Worm (Caenorhabditis elegans) whole organism, L1 larva: ENCODE data around the gene F49F1.2.
"Not testable (repeated sequence)": the region's sequence is repeated elsewhere in the genome, so short reads cannot be mapped to it uniquely, and the experiment has no call there.

Experiments
- C34B4.2 ChIP-seq: sonication (generic microtip); optimal IDR thresholded peaks from 2 replicates; lab custom pipeline; 2017; ENCODE audit warnings: mild to moderate bottlenecking, missing genetic modification characterization, missing compliant biosample characterization
- aly-2 ChIP-seq: fragments of 150-350 bp; optimal IDR thresholded peaks from 2 replicates; lab custom pipeline; 2014; ENCODE audit warnings: missing biosample characterization, missing genetic modification characterization
- ceh-63 ChIP-seq: fragments of 200-800 bp; sonication (Bioruptor generic); optimal IDR thresholded peaks from 2 replicates; lab custom pipeline; 2018; ENCODE audit warnings: mild to moderate bottlenecking, missing genetic modification characterization, missing compliant biosample characterization
- ceh-8 ChIP-seq: fragments of 200-800 bp; sonication (Bioruptor generic); optimal IDR thresholded peaks from 2 replicates; lab custom pipeline; 2018; ENCODE audit warnings: mild to moderate bottlenecking, missing genetic modification characterization, moderate library complexity, missing compliant biosample characterization
- ceh-82 ChIP-seq, 3 experiments: fragments of 150-350 bp in 1 of 3; sonication (generic microtip) in 2 of 3; optimal IDR thresholded peaks; 2 replicates each; lab custom pipeline; 2014 to 2017; ENCODE audit warnings: missing biosample characterization in 3 of 3, missing genetic modification characterization in 3 of 3
- ceh-88 ChIP-seq: fragments of 200-800 bp; sonication (Bioruptor generic); IDR thresholded peaks from 2 replicates; pipeline ENCODE4 v1.3.6; 2022; ENCODE audit warnings: missing genetic modification characterization, missing compliant biosample characterization
- ceh-90 ChIP-seq: sonication (generic microtip); optimal IDR thresholded peaks from 2 replicates; lab custom pipeline; 2016; ENCODE audit warnings: missing genetic modification characterization, missing compliant biosample characterization
- efl-3 ChIP-seq: fragments of 200-800 bp; sonication (Bioruptor generic); optimal IDR thresholded peaks from 2 replicates; lab custom pipeline; 2018; ENCODE audit warnings: mild to moderate bottlenecking, missing genetic modification characterization, missing compliant biosample characterization
- egl-13 ChIP-seq: sonication (generic microtip); optimal IDR thresholded peaks from 2 replicates; lab custom pipeline; 2016; ENCODE audit warnings: missing genotype, missing genetic modification reagents, missing genetic modification characterization, missing compliant biosample characterization
- egl-27 ChIP-seq, 2 experiments: fragments of 150-350 bp in 1 of 2; sonication (generic microtip); optimal IDR thresholded peaks; 3 replicates each; lab custom pipeline; 2017 to 2018; ENCODE audit warnings: missing biosample characterization in 2 of 2, missing genetic modification characterization in 2 of 2, missing genetic modification reagents in 2 of 2
- elt-2 ChIP-seq: sonication (generic microtip); optimal IDR thresholded peaks from 2 replicates; lab custom pipeline; 2016; ENCODE audit warnings: missing genetic modification characterization, mild to moderate bottlenecking, inconsistent platforms, missing compliant biosample characterization, missing genetic modification reagents
- elt-3 ChIP-seq, 6 experiments: fragments of 150-350 bp in 1 of 6; sonication (generic microtip); optimal IDR thresholded peaks; 2 replicates each; lab custom pipeline; 2017 to 2018; ENCODE audit warnings: missing biosample characterization in 6 of 6, missing genetic modification characterization in 6 of 6, inconsistent platforms in 1 of 6
- ets-5 ChIP-seq: fragments of 200-800 bp; sonication (Bioruptor generic); IDR thresholded peaks from 2 replicates; pipeline ENCODE4 v1.3.6; 2022; ENCODE audit warnings: missing genetic modification characterization, missing compliant biosample characterization
- fkh-10 ChIP-seq: sonication (generic microtip); optimal IDR thresholded peaks from 2 replicates; lab custom pipeline; 2017; ENCODE audit warnings: missing biosample characterization, missing genetic modification reagents, missing genetic modification characterization
- fkh-4 ChIP-seq: sonication (generic microtip); optimal IDR thresholded peaks from 2 replicates; lab custom pipeline; 2016; ENCODE audit warnings: missing compliant biosample characterization, missing genetic modification characterization, borderline replicate concordance
- fkh-8 ChIP-seq: sonication (generic microtip); optimal IDR thresholded peaks from 2 replicates; lab custom pipeline; 2016; ENCODE audit warnings: mild to moderate bottlenecking, missing genetic modification characterization, missing compliant biosample characterization
- grh-1 ChIP-seq: fragments of 200-800 bp; sonication (Bioruptor generic); IDR thresholded peaks from 2 replicates; pipeline ENCODE4 v1.3.6; 2022; ENCODE audit warnings: missing genetic modification reagents, missing genetic modification characterization, missing compliant biosample characterization
- hlh-4 ChIP-seq: sonication (generic microtip); optimal IDR thresholded peaks from 2 replicates; lab custom pipeline; 2016; ENCODE audit warnings: mild to moderate bottlenecking, missing genetic modification characterization, missing compliant biosample characterization
- irx-1 ChIP-seq: sonication (generic microtip); optimal IDR thresholded peaks from 2 replicates; lab custom pipeline; 2016; ENCODE audit warnings: missing genetic modification characterization, missing compliant biosample characterization
- lin-14 ChIP-seq: fragments of 200-800 bp; sonication (Bioruptor generic); optimal IDR thresholded peaks from 2 replicates; lab custom pipeline; 2018; ENCODE audit warnings: mild to moderate bottlenecking, missing genetic modification characterization, moderate library complexity, missing compliant biosample characterization
- lin-15B ChIP-seq: fragments of 150-350 bp; sonication (generic microtip); optimal IDR thresholded peaks from 3 replicates; lab custom pipeline; 2014; ENCODE audit warnings: missing biosample characterization, missing genetic modification characterization
- lin-39 ChIP-seq: fragments of 150-350 bp; optimal IDR thresholded peaks from 2 replicates; lab custom pipeline; 2014; ENCODE audit warnings: missing biosample characterization, missing genetic modification reagents, missing genetic modification characterization
- lir-3 ChIP-seq: sonication (generic microtip); optimal IDR thresholded peaks from 2 replicates; lab custom pipeline; 2016; ENCODE audit warnings: mild to moderate bottlenecking, missing genetic modification characterization, moderate library complexity, missing compliant biosample characterization; ENCODE audit not compliant: poor library complexity
- mab-9 ChIP-seq: fragments of 200-800 bp; sonication (Bioruptor generic); IDR thresholded peaks from 2 replicates; pipeline ENCODE4 v1.3.6; 2022; ENCODE audit warnings: missing genetic modification reagents, missing genetic modification characterization, missing compliant biosample characterization
- mef-2 ChIP-seq: fragments of 150-350 bp; optimal IDR thresholded peaks from 2 replicates; lab custom pipeline; 2014; ENCODE audit warnings: missing biosample characterization, missing genetic modification characterization
- nhr-11 ChIP-seq: fragments of 150-350 bp; optimal IDR thresholded peaks from 2 replicates; lab custom pipeline; 2014; ENCODE audit warnings: missing biosample characterization, missing genetic modification characterization
- nhr-12 ChIP-seq: sonication (generic microtip); optimal IDR thresholded peaks from 2 replicates; lab custom pipeline; 2017; ENCODE audit warnings: missing biosample characterization, missing genetic modification characterization
- nhr-237 ChIP-seq: fragments of 150-350 bp; optimal IDR thresholded peaks from 2 replicates; lab custom pipeline; 2014; ENCODE audit warnings: missing biosample characterization, missing genetic modification characterization
- nhr-47 ChIP-seq: sonication (generic microtip); optimal IDR thresholded peaks from 2 replicates; lab custom pipeline; 2016; ENCODE audit warnings: mild to moderate bottlenecking, missing genetic modification characterization, moderate library complexity, missing compliant biosample characterization
- nhr-71 ChIP-seq: sonication (generic microtip); optimal IDR thresholded peaks from 2 replicates; lab custom pipeline; 2016; ENCODE audit warnings: mild to moderate bottlenecking, missing genetic modification characterization, moderate library complexity, missing compliant biosample characterization
- nhr-77 ChIP-seq: fragments of 150-350 bp; optimal IDR thresholded peaks from 2 replicates; lab custom pipeline; 2014; ENCODE audit warnings: missing biosample characterization, missing genetic modification characterization
- nhr-85 ChIP-seq: sonication (generic microtip); peaks from one replicate; lab custom pipeline; 2016; ENCODE audit warnings: missing genetic modification characterization, inconsistent platforms, missing compliant biosample characterization
- nhr-90 ChIP-seq: sonication (generic microtip); optimal IDR thresholded peaks from 2 replicates; lab custom pipeline; 2016; ENCODE audit warnings: mild to moderate bottlenecking, missing genetic modification characterization, missing compliant biosample characterization; ENCODE audit not compliant: poor library complexity
- pag-3 ChIP-seq: sonication (generic microtip); optimal IDR thresholded peaks from 2 replicates; lab custom pipeline; 2017; ENCODE audit warnings: missing genetic modification characterization, mild to moderate bottlenecking, missing compliant biosample characterization, antibody characterized with exemption, borderline replicate concordance; ENCODE audit not compliant: insufficient read depth
- pax-3 ChIP-seq: fragments of 200-800 bp; sonication (Bioruptor generic); optimal IDR thresholded peaks from 2 replicates; lab custom pipeline; 2018; ENCODE audit warnings: mild to moderate bottlenecking, missing genetic modification characterization, moderate library complexity, missing compliant biosample characterization
- skn-1 ChIP-seq: fragments of 150-350 bp; optimal IDR thresholded peaks from 2 replicates; lab custom pipeline; 2014; ENCODE audit warnings: missing biosample characterization, missing genetic modification characterization
- snpc-4 ChIP-seq: fragments of 150-350 bp; optimal IDR thresholded peaks from 2 replicates; lab custom pipeline; 2014; ENCODE audit warnings: missing biosample characterization, missing genetic modification characterization
- sox-4 ChIP-seq: sonication (generic microtip); optimal IDR thresholded peaks from 2 replicates; lab custom pipeline; 2016; ENCODE audit warnings: missing genetic modification characterization, missing compliant biosample characterization
- tbx-2 ChIP-seq: sonication (generic microtip); optimal IDR thresholded peaks from 2 replicates; lab custom pipeline; 2016; ENCODE audit warnings: missing genetic modification characterization, missing compliant biosample characterization
- unc-62 ChIP-seq: fragments of 150-350 bp; optimal IDR thresholded peaks from 2 replicates; lab custom pipeline; 2014; ENCODE audit warnings: missing biosample characterization, missing genetic modification reagents, missing genetic modification characterization
- unc-98 ChIP-seq: fragments of 200-800 bp; sonication (Bioruptor generic); IDR thresholded peaks from 2 replicates; pipeline ENCODE4 v1.3.6; 2022; ENCODE audit warnings: missing genetic modification characterization, missing compliant biosample characterization
- xbp-1 ChIP-seq: sonication (generic microtip); optimal IDR thresholded peaks from 2 replicates; lab custom pipeline; 2016; ENCODE audit warnings: missing genetic modification characterization, missing compliant biosample characterization
- zag-1 ChIP-seq: fragments of 150-350 bp; optimal IDR thresholded peaks from 2 replicates; lab custom pipeline; 2014; ENCODE audit warnings: missing biosample characterization, missing genetic modification characterization

F49F1.2 gene

ce11 chrIV:4125657-4126056 lies 9.9 kb downstream of the F49F1.2 start, which contains the start of gene F49F1.7:
TSS of gene F49F1.7 (minus strand) at chrIV:4125757.
- TF ChIP-seq hlh-4; ceh-63 (GFP tag; lab: Kevin White, UChicago); ceh-90 (tag; lab: Kevin White, UChicago): not testable (repeated sequence)

DNA sequence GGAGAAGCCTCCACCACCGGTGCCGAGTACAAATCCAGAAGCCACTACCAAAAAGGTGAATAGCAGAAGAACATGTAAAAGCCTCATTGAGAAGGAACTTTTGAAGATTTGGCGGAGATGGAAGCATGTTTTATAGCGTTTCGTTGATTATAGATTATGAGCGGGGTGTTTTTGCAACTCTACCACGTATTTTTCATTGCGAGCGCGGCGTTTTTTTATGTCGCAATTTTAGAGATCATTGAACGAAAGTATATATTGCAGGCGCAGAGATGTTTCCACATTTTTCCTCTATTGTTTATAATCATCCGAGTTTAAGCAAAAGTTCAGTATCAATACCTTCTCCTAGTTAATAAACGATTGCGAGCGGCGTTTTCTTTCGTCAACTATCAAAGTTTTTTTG lies 20.0 kb downstream of the F49F1.2 start, which contains the start of gene F49F1.17:
Gene F49F1.17, minus strand, starts transcription at position 101 of the 400 bp plus-strand sequence.
- TF ChIP-seq unc-98 (GFP tag; lab: Robert Waterston, UW): no peak
- no peak for TF ChIP-seq unc-62 (GFP tag; lab: Kevin White, UChicago)
- TF ChIP-seq nhr-237: no peak
- no peak for TF ChIP-seq lin-39 (tag; lab: Kevin White, UChicago)
- no peak for TF ChIP-seq fkh-10 (GFP tag; lab: Kevin White, UChicago)
- TF ChIP-seq mef-2 (tag; lab: Kevin White, UChicago): no peak
- TF ChIP-seq nhr-77 (tag; lab: Kevin White, UChicago): no peak
- no peak for TF ChIP-seq nhr-47 (tag; lab: Kevin White, UChicago)
- TF ChIP-seq efl-3 (GFP tag; lab: Kevin White, UChicago): no peak
- no peak for TF ChIP-seq nhr-85 (tag; lab: Kevin White, UChicago)
- TF ChIP-seq ceh-82 (tag; optimal IDR thresholded peaks at IDR 0.05; lab: Kevin White, UChicago): no peak
- TF ChIP-seq nhr-71 (tag; lab: Kevin White, UChicago): no peak
- no peak for TF ChIP-seq elt-2 (tag; lab: Kevin White, UChicago)
- TF ChIP-seq C34B4.2 (tag; lab: Kevin White, UChicago): no peak
- no peak for TF ChIP-seq pax-3 (tag; lab: Kevin White, UChicago)
- no peak for TF ChIP-seq grh-1
- TF ChIP-seq irx-1 (tag; lab: Kevin White, UChicago): no peak
- no peak for TF ChIP-seq lir-3 (tag; lab: Kevin White, UChicago)
- TF ChIP-seq nhr-12 (tag; lab: Kevin White, UChicago): no peak

ce11 chrIV:4137472-4137871 lies 21.7 kb downstream of the F49F1.2 start, which contains the start of gene F49F1.9:
TSS of gene F49F1.9 (minus strand) at chrIV:4137572.
- no peak for TF ChIP-seq zag-1 (tag; lab: Kevin White, UChicago)
- TF ChIP-seq, all 84 proteins: peak for 0

DNA sequence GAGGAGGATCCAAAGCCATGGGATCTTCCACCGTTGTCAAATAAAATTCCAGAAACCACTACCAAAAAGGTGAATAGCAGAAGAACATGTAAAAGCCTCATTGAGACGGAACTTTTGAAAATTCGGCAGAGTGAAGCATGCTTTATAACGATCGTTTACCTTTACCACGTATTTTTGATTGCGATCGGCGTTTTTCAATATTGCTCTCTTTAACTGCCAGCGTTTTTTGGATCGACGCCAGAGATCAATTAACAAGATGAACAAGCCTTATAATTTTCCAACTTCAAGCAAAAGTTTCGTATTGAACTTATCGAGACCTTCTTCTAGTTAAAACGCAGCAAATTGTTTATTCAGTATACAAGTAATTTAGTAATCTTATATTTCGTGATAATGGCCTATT lies 23.3 kb downstream of the F49F1.2 start, which contains the start of gene F49F1.10:
Gene F49F1.10, minus strand, starts transcription at position 101 of the 400 bp plus-strand sequence.
- no peak for TF ChIP-seq skn-1 (tag; lab: Kevin White, UChicago)
- TF ChIP-seq fkh-8 (tag; lab: Kevin White, UChicago): no peak
- no peak for TF ChIP-seq nhr-90 (tag; lab: Kevin White, UChicago)
- no peak for TF ChIP-seq nhr-47 (tag; lab: Kevin White, UChicago)
- TF ChIP-seq snpc-4 (tag; lab: Kevin White, UChicago): no peak
- no peak for TF ChIP-seq tbx-2 (tag; lab: Kevin White, UChicago)
- no peak for TF ChIP-seq mab-9 (GFP tag; lab: Robert Waterston, UW)
- no peak for TF ChIP-seq egl-13 (tag; lab: Kevin White, UChicago)
- TF ChIP-seq aly-2: no peak
- no peak for TF ChIP-seq egl-27 (tag; optimal IDR thresholded peaks at IDR 0.05; lab: Kevin White, UChicago)
- no peak for TF ChIP-seq ets-5
- TF ChIP-seq ceh-8 (GFP tag; lab: Kevin White, UChicago): no peak
- TF ChIP-seq fkh-10 (GFP tag; lab: Kevin White, UChicago): no peak

ce11 chrIV:4140265-4140664 lies 24.5 kb downstream of the F49F1.2 start, which contains the start of gene F49F1.18:
TSS of gene F49F1.18 (minus strand) at chrIV:4140365.
- TF ChIP-seq lin-15B (tag; lab: Kevin White, UChicago) (no peak), ceh-88 (GFP tag; lab: Robert Waterston, UW) (no peak), nhr-12 (tag; lab: Kevin White, UChicago) (no peak), nhr-237 (no peak), egl-27 (tag; optimal IDR thresholded peaks at IDR 0.05; lab: Kevin White, UChicago) (no peak), skn-1 (tag; lab: Kevin White, UChicago) (no peak), lin-14 (GFP tag; lab: Kevin White, UChicago) (no peak), nhr-11 (tag; lab: Kevin White, UChicago) (no peak), sox-4 (tag; lab: Kevin White, UChicago) (no peak), ceh-63 (GFP tag; lab: Kevin White, UChicago) (no peak), pag-3 (no peak), elt-3 (tag; optimal IDR thresholded peaks at IDR 0.05; lab: Kevin White, UChicago) (no peak), grh-1 (no peak), fkh-8 (tag; lab: Kevin White, UChicago) (no peak), ets-5 (no peak), xbp-1 (no peak), nhr-47 (tag; lab: Kevin White, UChicago) (no peak), fkh-4 (tag; lab: Kevin White, UChicago) (no peak), C34B4.2 (tag; lab: Kevin White, UChicago) (no peak)
